Fruit fly (Drosophila melanogaster): ENCODE measurements around the gene BI-1.

Gene BI-1

DNA sequence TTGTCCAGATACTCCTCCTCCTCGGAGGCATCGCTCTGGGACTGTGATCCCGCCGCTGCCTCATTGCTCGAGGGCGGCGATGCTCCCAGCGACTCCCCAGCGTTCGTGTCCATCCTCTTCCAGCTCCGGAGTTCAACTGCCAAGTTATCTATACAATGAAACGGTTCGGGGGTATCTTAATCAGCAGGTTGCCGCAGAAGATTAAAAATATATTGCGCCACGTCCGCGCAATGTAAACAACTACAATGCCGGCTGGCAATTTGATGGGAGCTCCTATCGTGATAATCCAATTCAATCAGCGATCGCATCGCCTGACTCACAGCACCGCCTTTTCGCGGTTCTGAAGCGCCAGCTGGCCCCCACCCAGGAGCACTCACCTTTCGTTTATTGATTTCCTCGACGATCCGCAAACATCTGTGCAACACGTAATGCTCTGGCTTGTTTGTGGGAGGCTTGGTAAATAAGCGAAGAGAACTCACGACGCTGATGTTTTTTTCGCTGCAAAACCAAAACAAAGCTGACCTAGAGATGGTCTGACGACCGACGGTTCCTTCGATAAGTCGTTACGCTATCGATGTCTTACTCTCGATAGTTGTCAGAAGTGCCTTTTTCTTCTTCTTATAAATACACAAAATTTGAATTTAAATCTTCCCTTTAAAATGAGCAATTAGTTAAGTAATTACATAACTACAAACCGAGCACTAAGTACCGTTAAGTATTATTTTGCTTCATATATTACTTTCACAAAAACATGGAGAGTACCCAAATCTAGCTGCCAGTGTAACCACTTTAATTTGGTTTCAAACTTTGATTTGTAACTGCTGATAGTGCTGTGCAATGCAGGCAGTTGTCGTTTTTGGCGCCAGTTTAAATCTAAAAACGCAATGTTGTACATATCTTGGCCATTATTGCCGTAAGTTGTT, 19.1 kb downstream of the BI-1 start, which contains the start of gene cert (continued):
- TF ChIP-seq Abd-B (GFP tag; optimal IDR thresholded peaks at IDR 0.05) (peak; percentile 16), Max (GFP tag; optimal IDR thresholded peaks at IDR 0.05) (peak; percentile 25), CG30403 (GFP tag; optimal IDR thresholded peaks at IDR 0.05) (peak; percentile 47), HLH54F (GFP tag; optimal IDR thresholded peaks at IDR 0.05) (no peak), CG14667 (GFP tag; IDR thresholded peaks at IDR 0.05) (no peak), CG2202 (tag; optimal IDR thresholded peaks at IDR 0.05) (no peak), CG17829 (tag; optimal IDR thresholded peaks at IDR 0.05) (peak; percentile 36), CG11456 (GFP tag; IDR thresholded peaks at IDR 0.05) (no peak; the same call in 2 of the 3 replicates), Ravus (GFP tag; IDR thresholded peaks at IDR 0.05) (no peak), CG14050 (GFP tag; IDR thresholded peaks at IDR 0.05) (no peak), Atf6 (GFP tag; IDR thresholded peaks at IDR 0.05) (0 out of 2 replicates have a peak, but pooled peaks have one; percentile 14), tgo (GFP tag; IDR thresholded peaks at IDR 0.05) (no peak), cwo (GFP tag; optimal IDR thresholded peaks at IDR 0.05) (peak; percentile 7), sisA (GFP tag; IDR thresholded peaks at IDR 0.05) (no peak), PHDP (tag; optimal IDR thresholded peaks at IDR 0.05) (peak; percentile 15), nau (GFP tag; optimal IDR thresholded peaks at IDR 0.05) (peak; percentile 29), Myb (GFP tag; optimal IDR thresholded peaks at IDR 0.05) (peak; percentile 96), BEAF-32 (GFP tag; optimal IDR thresholded peaks at IDR 0.05) (peak; percentile 93), CG12769 (tag; optimal IDR thresholded peaks at IDR 0.05) (peak; percentile 24), bowl (GFP tag; IDR thresholded peaks at IDR 0.05) (no peak), Ssrp (tag; optimal IDR thresholded peaks at IDR 0.05) (no peak), CG13287 (GFP tag; IDR thresholded peaks at IDR 0.05; ENCODE audit: partially characterized antibody) (peak; percentile 94), Trl (optimal IDR thresholded peaks at IDR 0.05) (no peak), Trl (GFP tag; optimal IDR thresholded peaks at IDR 0.05) (peak; percentile 4), her (GFP tag; optimal IDR thresholded peaks at IDR 0.05) (no peak), CG30020 (tag; optimal IDR thresholded peaks at IDR 0.05) (peak; percentile 18), pan (optimal IDR thresholded peaks at IDR 0.05) (no peak), pan (GFP tag; optimal IDR thresholded peaks at IDR 0.05 in 1 of 2, IDR thresholded peaks at IDR 0.05 in 1 of 2) (no peak), gro (GFP tag; optimal IDR thresholded peaks at IDR 0.05) (peak; percentile 23), CG10267 (tag; optimal IDR thresholded peaks at IDR 0.05) (peak; percentile 92), amos (GFP tag; IDR thresholded peaks at IDR 0.05; ENCODE audit: partially characterized antibody) (peak; percentile 91), nerfin-2 (GFP tag; IDR thresholded peaks at IDR 0.05; ENCODE audit: partially characterized antibody) (peak; percentile 86), CG6813 (GFP tag; optimal IDR thresholded peaks at IDR 0.05) (peak; percentile 38), CHES-1-like (GFP tag; optimal IDR thresholded peaks at IDR 0.05) (peak; percentile 42), Dad (GFP tag; optimal IDR thresholded peaks at IDR 0.05) (peak; percentile 35), Adf1 (GFP tag; IDR thresholded peaks at IDR 0.05) (peak; percentile 17), CG14710 (tag; optimal IDR thresholded peaks at IDR 0.05) (peak; percentile 99), CG16863 (GFP tag; optimal IDR thresholded peaks at IDR 0.05) (no peak), croc (GFP tag; conservative IDR thresholded peaks at IDR 0.05) (no peak), CG10209 (GFP tag; optimal IDR thresholded peaks at IDR 0.05) (no peak), row (GFP tag; IDR thresholded peaks at IDR 0.05) (peak; percentile 53), NC2α (GFP tag; optimal IDR thresholded peaks at IDR 0.05) (no peak), CG1792 (GFP tag; optimal IDR thresholded peaks at IDR 0.05) (no peak), usp (GFP tag; optimal IDR thresholded peaks at IDR 0.05) (no peak), Usf (GFP tag; optimal IDR thresholded peaks at IDR 0.05) (no peak), btn (GFP tag; optimal IDR thresholded peaks at IDR 0.05) (no peak), CG10543 (GFP tag; optimal IDR thresholded peaks at IDR 0.05) (peak; percentile 36), CG3065 (GFP tag; optimal IDR thresholded peaks at IDR 0.05) (no peak), CG4730 (GFP tag; IDR thresholded peaks at IDR 0.05) (no peak)
